1 fruit fly cellular context compared by ENCODE assay signal in the genomic region with DNA sequence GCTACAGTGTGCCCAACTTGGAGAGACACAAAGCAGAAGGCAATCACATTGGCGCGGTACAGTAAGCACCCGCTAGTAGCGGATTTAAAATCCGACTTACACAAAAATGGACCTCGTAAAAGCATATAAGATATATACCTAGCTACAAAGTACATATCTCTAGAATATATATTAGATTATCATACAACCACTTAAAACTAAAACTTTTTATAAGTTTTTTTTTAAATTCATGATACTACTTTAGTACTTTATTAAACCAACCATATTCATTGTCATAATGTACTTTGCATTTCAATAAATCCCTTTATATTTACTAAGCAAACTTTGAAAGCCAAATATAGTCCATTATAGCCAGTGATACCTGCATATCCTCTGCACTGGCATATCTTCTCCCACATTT.
A peak's percentile ranks its signal among the peaks of the same experiment; 100 is the strongest.
TF ChIP-seq lines count a peak whose summit lies in the region.

No protein-coding gene starts in this region.

TF ChIP-seq in whole organism, embryonic, 481 proteins besides CTCF, POLR2A, EP300 and RAD21 (continued from another document and continues in another):
- TF ChIP-seq Blimp-1 (GFP tag; optimal IDR thresholded peaks at IDR 0.05; lab: Kevin White, UChicago) (peak; percentile 57), Drgx (GFP tag; IDR thresholded peaks at IDR 0.05; lab: Robert Waterston, UW) (peak; percentile 31; the same call in 1 of the 2 replicates), tio (GFP tag; optimal IDR thresholded peaks at IDR 0.05; lab: Kevin White, UChicago) (peak; percentile 38), dpn (GFP tag; optimal IDR thresholded peaks at IDR 0.05; lab: Kevin White, UChicago) (peak in 1 of 2 experiments; percentile 46), luna (GFP tag; optimal IDR thresholded peaks at IDR 0.05; lab: Kevin White, UChicago) (no peak), CG5245 (GFP tag; optimal IDR thresholded peaks at IDR 0.05; lab: Kevin White, UChicago) (peak; percentile 17), Deaf1 (tag; optimal IDR thresholded peaks at IDR 0.05; lab: Kevin White, UChicago) (peak; percentile 18), CG3838 (GFP tag; optimal IDR thresholded peaks at IDR 0.05; lab: Kevin White, UChicago) (no peak), Oaz (GFP tag; IDR thresholded peaks at IDR 0.05; lab: Robert Waterston, UW) (no peak), dmrt11E (tag; optimal IDR thresholded peaks at IDR 0.05; lab: Kevin White, UChicago) (peak; percentile 57), prd (optimal IDR thresholded peaks at IDR 0.05; lab: Kevin White, UChicago) (no peak), prd (GFP tag; IDR thresholded peaks at IDR 0.05; lab: Robert Waterston, UW) (peak; percentile 64), lola (GFP tag; optimal IDR thresholded peaks at IDR 0.05; lab: Kevin White, UChicago) (peak in 1 of 3 experiments; percentile 56), CG34224 (GFP tag; IDR thresholded peaks at IDR 0.05; lab: Robert Waterston, UW; ENCODE audit: partially characterized antibody) (no peak), CG9215 (GFP tag; IDR thresholded peaks at IDR 0.05; lab: Robert Waterston, UW) (0 out of 2 replicates have a peak, but pooled peaks have one; percentile 35), vfl (GFP tag; optimal IDR thresholded peaks at IDR 0.05; lab: Kevin White, UChicago) (no peak), CG12769 (tag; optimal IDR thresholded peaks at IDR 0.05; lab: Kevin White, UChicago) (no peak), inv (GFP tag; IDR thresholded peaks at IDR 0.05; lab: Robert Waterston, UW; ENCODE audit: partially characterized antibody) (no peak), az2 (GFP tag; optimal IDR thresholded peaks at IDR 0.05; lab: Kevin White, UChicago) (peak; percentile 49), grn (GFP tag; optimal IDR thresholded peaks at IDR 0.05; lab: Kevin White, UChicago) (no peak), pfk (GFP tag; optimal IDR thresholded peaks at IDR 0.05; lab: Kevin White, UChicago) (no peak), CG15011 (GFP tag; optimal IDR thresholded peaks at IDR 0.05; lab: Kevin White, UChicago) (peak; percentile 33), usp (GFP tag; optimal IDR thresholded peaks at IDR 0.05; lab: Kevin White, UChicago) (no peak), CG17912 (GFP tag; optimal IDR thresholded peaks at IDR 0.05; lab: Kevin White, UChicago) (no peak), CG18476 (GFP tag; optimal IDR thresholded peaks at IDR 0.05; lab: Kevin White, UChicago) (no peak), HLHmδ (GFP tag; optimal IDR thresholded peaks at IDR 0.05; lab: Kevin White, UChicago) (no peak), gce (GFP tag; IDR thresholded peaks at IDR 0.05; lab: Robert Waterston, UW) (no peak), pita (GFP tag; optimal IDR thresholded peaks at IDR 0.05; lab: Kevin White, UChicago) (no peak), CG6765 (GFP tag; optimal IDR thresholded peaks at IDR 0.05; lab: Kevin White, UChicago) (no peak), Atf3 (GFP tag; optimal IDR thresholded peaks at IDR 0.05; lab: Kevin White, UChicago) (no peak), toy (GFP tag; IDR thresholded peaks at IDR 0.05; lab: Robert Waterston, UW) (no peak), CG34376 (GFP tag; optimal IDR thresholded peaks at IDR 0.05; lab: Kevin White, UChicago) (no peak), jing (GFP tag; optimal IDR thresholded peaks at IDR 0.05; lab: Kevin White, UChicago) (no peak), CkIIα-i1 (GFP tag; IDR thresholded peaks at IDR 0.05; lab: Robert Waterston, UW) (no peak), NfI (GFP tag; optimal IDR thresholded peaks at IDR 0.05; lab: Kevin White, UChicago) (no peak), Fer3 (tag; optimal IDR thresholded peaks at IDR 0.05; lab: Kevin White, UChicago) (peak; percentile 32), pan (optimal IDR thresholded peaks at IDR 0.05; lab: Kevin White, UChicago) (no peak), pan (GFP tag; optimal IDR thresholded peaks at IDR 0.05 in 1 of 2, IDR thresholded peaks at IDR 0.05 in 1 of 2) (peak in 1 of 2 experiments; percentile 51), CHES-1-like (GFP tag; optimal IDR thresholded peaks at IDR 0.05; lab: Kevin White, UChicago) (no peak), B-H1 (GFP tag; IDR thresholded peaks at IDR 0.05; lab: Robert Waterston, UW) (0 out of 3 replicates have a peak, but pooled peaks have one; percentile 12), CG14965 (GFP tag; optimal IDR thresholded peaks at IDR 0.05; lab: Kevin White, UChicago; ENCODE audit: borderline replicate concordance) (no peak), Dip3 (GFP tag; optimal IDR thresholded peaks at IDR 0.05; lab: Kevin White, UChicago) (no peak), Bdp1 (GFP tag; optimal IDR thresholded peaks at IDR 0.05; lab: Kevin White, UChicago) (no peak), vvl (GFP tag; IDR thresholded peaks at IDR 0.05; lab: Robert Waterston, UW) (peak; percentile 48), bcd (GFP tag; optimal IDR thresholded peaks at IDR 0.05; lab: Kevin White, UChicago) (peak; percentile 50), lov (optimal IDR thresholded peaks at IDR 0.05; lab: Kevin White, UChicago) (no peak), lov (GFP tag; IDR thresholded peaks at IDR 0.05; lab: Robert Waterston, UW) (no peak), CG12236 (GFP tag; optimal IDR thresholded peaks at IDR 0.05; lab: Kevin White, UChicago) (no peak), E2f1 (GFP tag; IDR thresholded peaks at IDR 0.05; lab: Robert Waterston, UW) (no peak; the same call in 1 of the 2 replicates), Lhr (GFP tag; optimal IDR thresholded peaks at IDR 0.05; lab: Kevin White, UChicago) (no peak), Dip2 (GFP tag; IDR thresholded peaks at IDR 0.05; lab: Robert Waterston, UW) (no peak), ase (GFP tag; IDR thresholded peaks at IDR 0.05; lab: Robert Waterston, UW) (no peak), so (GFP tag; IDR thresholded peaks at IDR 0.05; lab: Robert Waterston, UW) (no peak), zf30C (GFP tag; optimal IDR thresholded peaks at IDR 0.05; lab: Kevin White, UChicago) (no peak), z (GFP tag; IDR thresholded peaks at IDR 0.05; lab: Robert Waterston, UW) (no peak), abd-A (tag; optimal IDR thresholded peaks at IDR 0.05; lab: Kevin White, UChicago) (no peak), CG15696 (tag; optimal IDR thresholded peaks at IDR 0.05; lab: Kevin White, UChicago) (no peak), CG1233 (GFP tag; optimal IDR thresholded peaks at IDR 0.05; lab: Kevin White, UChicago) (no peak), otp (GFP tag; IDR thresholded peaks at IDR 0.05; lab: Robert Waterston, UW) (no peak), H15 (GFP tag; IDR thresholded peaks at IDR 0.05; lab: Robert Waterston, UW) (no peak), Aef1 (GFP tag; IDR thresholded peaks at IDR 0.05; lab: Robert Waterston, UW) (no peak), CG2712 (tag; optimal IDR thresholded peaks at IDR 0.05; lab: Kevin White, UChicago) (peak; percentile 72), Lpt (GFP tag; optimal IDR thresholded peaks at IDR 0.05; lab: Kevin White, UChicago) (no peak), CG12659 (GFP tag; optimal IDR thresholded peaks at IDR 0.05; lab: Kevin White, UChicago) (peak; percentile 46), ash1 (GFP tag; optimal IDR thresholded peaks at IDR 0.05; lab: Kevin White, UChicago) (no peak), TFAM (GFP tag; optimal IDR thresholded peaks at IDR 0.05; lab: Kevin White, UChicago) (no peak), CG11696 (GFP tag; IDR thresholded peaks at IDR 0.05; lab: Robert Waterston, UW) (no peak), Vsx1 (GFP tag; optimal IDR thresholded peaks at IDR 0.05; lab: Kevin White, UChicago) (no peak), CG11560 (tag; IDR thresholded peaks at IDR 0.05; lab: Robert Waterston, UW) (no peak), Neu2 (GFP tag; optimal IDR thresholded peaks at IDR 0.05; lab: Kevin White, UChicago; ENCODE audit: borderline replicate concordance) (no peak), HLH4C (GFP tag; IDR thresholded peaks at IDR 0.05; lab: Robert Waterston, UW; ENCODE audit: partially characterized antibody) (no peak), rib (GFP tag; IDR thresholded peaks at IDR 0.05; lab: Robert Waterston, UW) (no peak), CG18764 (GFP tag; optimal IDR thresholded peaks at IDR 0.05; lab: Kevin White, UChicago) (no peak), CG3847 (GFP tag; IDR thresholded peaks at IDR 0.05; lab: Robert Waterston, UW) (0 out of 2 replicates have a peak, but pooled peaks have one; percentile 37), CG1832 (GFP tag; optimal IDR thresholded peaks at IDR 0.05; lab: Kevin White, UChicago) (no peak), amos (GFP tag; IDR thresholded peaks at IDR 0.05; lab: Robert Waterston, UW; ENCODE audit: partially characterized antibody) (no peak), pzg (GFP tag; optimal IDR thresholded peaks at IDR 0.05; lab: Kevin White, UChicago) (no peak), Sox102F (GFP tag; optimal IDR thresholded peaks at IDR 0.05; lab: Kevin White, UChicago) (peak; percentile 59), CG11247 (GFP tag; IDR thresholded peaks at IDR 0.05; lab: Robert Waterston, UW) (no peak), Hsf (GFP tag; optimal IDR thresholded peaks at IDR 0.05; lab: Kevin White, UChicago) (no peak), BEAF-32 (GFP tag; optimal IDR thresholded peaks at IDR 0.05; lab: Kevin White, UChicago) (no peak), Sox100B (GFP tag; optimal IDR thresholded peaks at IDR 0.05; lab: Kevin White, UChicago) (peak; percentile 69), CG17568 (GFP tag; optimal IDR thresholded peaks at IDR 0.05; lab: Kevin White, UChicago) (no peak), Side (GFP tag; optimal IDR thresholded peaks at IDR 0.05; lab: Kevin White, UChicago) (no peak), CG3163 (GFP tag; optimal IDR thresholded peaks at IDR 0.05; lab: Kevin White, UChicago) (no peak), Doc2 (GFP tag; IDR thresholded peaks at IDR 0.05; lab: Robert Waterston, UW) (no peak), pum (GFP tag; optimal IDR thresholded peaks at IDR 0.05; lab: Kevin White, UChicago) (no peak), wor (GFP tag; IDR thresholded peaks at IDR 0.05; lab: Robert Waterston, UW) (peak; percentile 39; the same call in 1 of the 2 replicates), odd (GFP tag; optimal IDR thresholded peaks at IDR 0.05; lab: Kevin White, UChicago) (no peak), schlank (tag; optimal IDR thresholded peaks at IDR 0.05; lab: Kevin White, UChicago) (no peak), CG1024 (GFP tag; IDR thresholded peaks at IDR 0.05; lab: Robert Waterston, UW) (no peak), twi (tag; optimal IDR thresholded peaks at IDR 0.05; lab: Kevin White, UChicago) (no peak), cas (GFP tag; IDR thresholded peaks at IDR 0.05; lab: Robert Waterston, UW) (no peak), sisA (GFP tag; IDR thresholded peaks at IDR 0.05; lab: Robert Waterston, UW) (peak; percentile 46), BtbVII (GFP tag; optimal IDR thresholded peaks at IDR 0.05; lab: Kevin White, UChicago) (no peak), CG12299 (tag; optimal IDR thresholded peaks at IDR 0.05; lab: Kevin White, UChicago) (peak; percentile 1), CG11723 (GFP tag; optimal IDR thresholded peaks at IDR 0.05; lab: Kevin White, UChicago) (peak; percentile 31), Dbx (GFP tag; IDR thresholded peaks at IDR 0.05; lab: Robert Waterston, UW) (peak; percentile 16; the same call in 1 of the 3 replicates), p53 (GFP tag; optimal IDR thresholded peaks at IDR 0.05; lab: Kevin White, UChicago) (no peak), sima (GFP tag; optimal IDR thresholded peaks at IDR 0.05; lab: Kevin White, UChicago) (no peak), dimm (GFP tag; IDR thresholded peaks at IDR 0.05; lab: Robert Waterston, UW) (no peak), CG9932 (GFP tag; IDR thresholded peaks at IDR 0.05; lab: Robert Waterston, UW) (peak; percentile 54), hkb (optimal IDR thresholded peaks at IDR 0.05; lab: Kevin White, UChicago) (no peak), hkb (GFP tag; IDR thresholded peaks at IDR 0.05; lab: Robert Waterston, UW) (peak; percentile 47; the same call in 1 of the 2 replicates), CG10209 (GFP tag; optimal IDR thresholded peaks at IDR 0.05; lab: Kevin White, UChicago) (peak; percentile 36), CG7786 (GFP tag; optimal IDR thresholded peaks at IDR 0.05; lab: Kevin White, UChicago) (no peak), CG11456 (GFP tag; IDR thresholded peaks at IDR 0.05; lab: Robert Waterston, UW) (no peak), HHEX (GFP tag; optimal IDR thresholded peaks at IDR 0.05; lab: Kevin White, UChicago) (peak; percentile 21), CG11504 (tag; optimal IDR thresholded peaks at IDR 0.05; lab: Kevin White, UChicago) (peak; percentile 68), Ada2b (GFP tag; IDR thresholded peaks at IDR 0.05; lab: Robert Waterston, UW) (no peak), CG17829 (tag; optimal IDR thresholded peaks at IDR 0.05; lab: Kevin White, UChicago) (peak; percentile 47), CG4328 (GFP tag; optimal IDR thresholded peaks at IDR 0.05; lab: Kevin White, UChicago) (no peak), Mes4 (GFP tag; optimal IDR thresholded peaks at IDR 0.05; lab: Kevin White, UChicago) (no peak), CG12219 (GFP tag; optimal IDR thresholded peaks at IDR 0.05; lab: Kevin White, UChicago) (no peak), YL-1 (GFP tag; optimal IDR thresholded peaks at IDR 0.05; lab: Kevin White, UChicago) (no peak), CG15479 (GFP tag; optimal IDR thresholded peaks at IDR 0.05; lab: Kevin White, UChicago) (no peak), NFAT (GFP tag; IDR thresholded peaks at IDR 0.05; lab: Robert Waterston, UW) (no peak), CG12744 (GFP tag; optimal IDR thresholded peaks at IDR 0.05; lab: Kevin White, UChicago) (no peak), Hand (GFP tag; optimal IDR thresholded peaks at IDR 0.05; lab: Kevin White, UChicago) (peak; percentile 14), nom (GFP tag; optimal IDR thresholded peaks at IDR 0.05; lab: Kevin White, UChicago) (peak; percentile 48), CG9609 (GFP tag; optimal IDR thresholded peaks at IDR 0.05; lab: Kevin White, UChicago) (no peak), CG6791 (GFP tag; IDR thresholded peaks at IDR 0.05; lab: Robert Waterston, UW; ENCODE audit: partially characterized antibody) (no peak), CG10959 (GFP tag; IDR thresholded peaks at IDR 0.05; lab: Robert Waterston, UW) (no peak), scrt (GFP tag; optimal IDR thresholded peaks at IDR 0.05; lab: Kevin White, UChicago) (no peak), Camta (GFP tag; optimal IDR thresholded peaks at IDR 0.05; lab: Kevin White, UChicago) (no peak), Med (GFP tag; lab: Kevin White, UChicago) (peak; percentile 37), Ets97D (GFP tag; optimal IDR thresholded peaks at IDR 0.05; lab: Kevin White, UChicago) (no peak), CG7839 (tag; optimal IDR thresholded peaks at IDR 0.05; lab: Kevin White, UChicago) (peak; percentile 66), stwl (tag; optimal IDR thresholded peaks at IDR 0.05; lab: Kevin White, UChicago) (no peak), CG10543 (GFP tag; optimal IDR thresholded peaks at IDR 0.05; lab: Kevin White, UChicago) (peak; percentile 54), Meics (GFP tag; optimal IDR thresholded peaks at IDR 0.05; lab: Kevin White, UChicago) (peak; percentile 67)
